Worm (Caenorhabditis elegans): Measurements from ENCODE around the gene F22B8.3.

DNA sequence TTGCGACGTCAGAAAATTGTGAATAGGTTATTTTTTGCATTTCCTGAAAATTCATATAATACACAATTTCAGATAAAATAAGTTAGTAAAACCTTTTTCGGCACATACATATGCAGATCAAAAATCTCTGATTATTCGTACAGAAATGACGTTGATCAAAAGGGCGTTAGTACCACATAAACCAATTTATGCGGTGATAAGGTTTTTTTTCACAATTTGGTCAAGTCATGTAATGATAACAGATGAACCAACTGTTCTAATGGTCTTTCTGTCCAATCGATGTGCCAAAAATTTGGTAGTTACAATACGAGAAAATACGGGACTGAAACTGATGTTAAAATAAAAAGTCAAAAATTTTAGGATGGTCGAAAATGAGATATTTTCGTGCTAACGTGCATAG is 10.7 kb upstream of the F22B8.3 start:
- TF ChIP-seq him-1 (tag; optimal IDR thresholded peaks at IDR 0.05) = no peak
- no peak for TF ChIP-seq dao-5 (tag; optimal IDR thresholded peaks at IDR 0.05)
- TF ChIP-seq W03F9.2 (tag; optimal IDR thresholded peaks at IDR 0.05) = no peak

All from whole organism, L4/young adult.